Worm (Caenorhabditis elegans) whole organism, late embryonic: Measurements from ENCODE around the gene lep-2.

Experiments
- C08G9.2 ChIP-seq: sonication (generic microtip); optimal IDR thresholded peaks from 2 replicates; lab custom pipeline; 2016; ENCODE audit warnings: mild to moderate bottlenecking, missing genetic modification characterization, moderate library complexity, missing compliant biosample characterization
- C38D4.7 ChIP-seq: fragments of 200-800 bp; sonication (Bioruptor generic); optimal IDR thresholded peaks from 2 replicates; lab custom pipeline; 2018; ENCODE audit warnings: mild to moderate bottlenecking, missing genetic modification characterization, moderate library complexity, missing compliant biosample characterization
- F13H6.1 ChIP-seq: sonication (generic microtip); optimal IDR thresholded peaks from 2 replicates; lab custom pipeline; 2016; ENCODE audit warnings: missing genetic modification characterization, missing compliant biosample characterization
- T23F11.4 ChIP-seq: fragments of 200-800 bp; sonication (Bioruptor generic); optimal IDR thresholded peaks from 2 replicates; lab custom pipeline; 2018; ENCODE audit warnings: mild to moderate bottlenecking, missing genetic modification characterization, missing compliant biosample characterization
- Y22D7AL.16 ChIP-seq: sonication (generic microtip); optimal IDR thresholded peaks from 2 replicates; lab custom pipeline; 2016; ENCODE audit warnings: missing genetic modification characterization, missing compliant biosample characterization
- ceh-14 ChIP-seq: sonication (generic microtip); optimal IDR thresholded peaks from 2 replicates; lab custom pipeline; 2016; ENCODE audit warnings: missing genotype, missing genetic modification characterization, missing compliant biosample characterization
- ceh-18 ChIP-seq: sonication (generic microtip); optimal IDR thresholded peaks from 2 replicates; lab custom pipeline; 2016; ENCODE audit warnings: missing genetic modification characterization, missing compliant biosample characterization
- ceh-19 ChIP-seq: fragments of 200-800 bp; sonication (Bioruptor generic); optimal IDR thresholded peaks from 2 replicates; lab custom pipeline; 2018; ENCODE audit warnings: mild to moderate bottlenecking, missing genetic modification characterization, missing compliant biosample characterization
- ceh-2 ChIP-seq: sonication (generic microtip); optimal IDR thresholded peaks from 2 replicates; lab custom pipeline; 2016; ENCODE audit warnings: missing genotype, missing genetic modification characterization, missing compliant biosample characterization
- ceh-22 ChIP-seq: sonication (generic microtip); optimal IDR thresholded peaks from 2 replicates; lab custom pipeline; 2017; ENCODE audit warnings: missing biosample characterization, missing genetic modification characterization
- ceh-24 ChIP-seq: sonication (generic microtip); optimal IDR thresholded peaks from 2 replicates; lab custom pipeline; 2016; ENCODE audit warnings: mild to moderate bottlenecking, missing genetic modification characterization, missing compliant biosample characterization
- ceh-31 ChIP-seq: sonication (generic microtip); optimal IDR thresholded peaks from 2 replicates; lab custom pipeline; 2016; ENCODE audit warnings: missing genetic modification characterization, missing compliant biosample characterization
- ceh-34 ChIP-seq: sonication (generic microtip); optimal IDR thresholded peaks from 2 replicates; lab custom pipeline; 2016; ENCODE audit warnings: mild to moderate bottlenecking, missing genetic modification characterization, missing compliant biosample characterization
- ceh-45 ChIP-seq: fragments of 200-800 bp; sonication (Bioruptor generic); IDR thresholded peaks from 2 replicates; pipeline ENCODE4 v1.3.6; 2022; ENCODE audit warnings: missing genetic modification reagents, missing genetic modification characterization, missing compliant biosample characterization
- ceh-48 ChIP-seq: sonication (generic microtip); optimal IDR thresholded peaks from 2 replicates; lab custom pipeline; 2016; ENCODE audit warnings: missing genetic modification characterization, inconsistent platforms, missing compliant biosample characterization
- dmd-4 ChIP-seq: sonication (generic microtip); optimal IDR thresholded peaks from 2 replicates; lab custom pipeline; 2016; ENCODE audit warnings: borderline replicate concordance, missing genetic modification characterization, missing compliant biosample characterization
- elt-4 ChIP-seq: sonication (generic microtip); optimal IDR thresholded peaks from 2 replicates; lab custom pipeline; 2016; ENCODE audit warnings: missing genetic modification characterization, missing compliant biosample characterization
- ets-4 ChIP-seq: sonication (generic microtip); optimal IDR thresholded peaks from 2 replicates; lab custom pipeline; 2016; ENCODE audit warnings: missing genetic modification characterization, missing compliant biosample characterization
- hlh-15 ChIP-seq: sonication (generic microtip); optimal IDR thresholded peaks from 2 replicates; lab custom pipeline; 2016; ENCODE audit warnings: missing genetic modification characterization, missing compliant biosample characterization
- hlh-30 ChIP-seq: sonication (generic microtip); optimal IDR thresholded peaks from 2 replicates; lab custom pipeline; 2017; ENCODE audit warnings: antibody characterized with exemption, missing genetic modification characterization, missing compliant biosample characterization; ENCODE audit not compliant: insufficient read depth
- hlh-6 ChIP-seq: sonication (generic microtip); optimal IDR thresholded peaks from 2 replicates; lab custom pipeline; 2016; ENCODE audit warnings: missing genotype, missing genetic modification characterization, missing compliant biosample characterization
- hlh-8 ChIP-seq: sonication (generic microtip); optimal IDR thresholded peaks from 2 replicates; lab custom pipeline; 2016; ENCODE audit warnings: missing genotype, missing genetic modification characterization, missing compliant biosample characterization
- lim-6 ChIP-seq: sonication (generic microtip); optimal IDR thresholded peaks from 2 replicates; lab custom pipeline; 2016; ENCODE audit warnings: missing genetic modification characterization, missing compliant biosample characterization
- lin-11 ChIP-seq: fragments of 200-800 bp; sonication (Bioruptor generic); optimal IDR thresholded peaks from 2 replicates; lab custom pipeline; 2018; ENCODE audit warnings: mild to moderate bottlenecking, missing genetic modification characterization, missing compliant biosample characterization
- madf-2 ChIP-seq: sonication (generic microtip); optimal IDR thresholded peaks from 2 replicates; lab custom pipeline; 2017; ENCODE audit warnings: missing genetic modification characterization, missing compliant biosample characterization
- nfya-1 ChIP-seq: sonication (generic microtip); optimal IDR thresholded peaks from 2 replicates; lab custom pipeline; 2017; ENCODE audit warnings: missing genetic modification characterization, mild to moderate bottlenecking, missing compliant biosample characterization, antibody characterized with exemption, moderate library complexity
- nhr-11 ChIP-seq: fragments of 150-350 bp; optimal IDR thresholded peaks from 2 replicates; lab custom pipeline; 2014; ENCODE audit warnings: missing biosample characterization, missing genetic modification characterization
- npax-4 ChIP-seq: sonication (generic microtip); optimal IDR thresholded peaks from 2 replicates; lab custom pipeline; 2016; ENCODE audit warnings: missing genetic modification characterization, missing compliant biosample characterization
- pat-9 ChIP-seq: fragments of 200-800 bp; sonication (Bioruptor generic); optimal IDR thresholded peaks from 2 replicates; lab custom pipeline; 2018; ENCODE audit warnings: mild to moderate bottlenecking, missing genetic modification characterization, moderate library complexity, missing compliant biosample characterization
- pax-1 ChIP-seq: fragments of 150-350 bp; optimal IDR thresholded peaks from 2 replicates; lab custom pipeline; 2014; ENCODE audit warnings: missing biosample characterization, missing genetic modification characterization
- pha-2 ChIP-seq: sonication (generic microtip); optimal IDR thresholded peaks from 2 replicates; lab custom pipeline; 2017; ENCODE audit warnings: mild to moderate bottlenecking, missing genetic modification characterization, missing compliant biosample characterization
- pha-4 ChIP-seq: fragments of 150-350 bp; optimal IDR thresholded peaks from 2 replicates; lab custom pipeline; 2018; ENCODE audit warnings: missing biosample characterization, missing genetic modification reagents, missing genetic modification characterization
- pqm-1 ChIP-seq: sonication (generic microtip); optimal IDR thresholded peaks from 2 replicates; lab custom pipeline; 2016; ENCODE audit warnings: missing genetic modification characterization, missing compliant biosample characterization
- pros-1 ChIP-seq: fragments of 150-350 bp; optimal IDR thresholded peaks from 2 replicates; lab custom pipeline; 2014; ENCODE audit warnings: missing biosample characterization, missing genetic modification reagents, missing genetic modification characterization
- ref-2 ChIP-seq: sonication (generic microtip); optimal IDR thresholded peaks from 2 replicates; lab custom pipeline; 2016; ENCODE audit warnings: missing genetic modification characterization, missing compliant biosample characterization
- rnt-1 ChIP-seq: sonication (generic microtip); optimal IDR thresholded peaks from 2 replicates; lab custom pipeline; 2016; ENCODE audit warnings: missing genetic modification characterization, missing compliant biosample characterization
- sdc-2 ChIP-seq: sonication (generic microtip); optimal IDR thresholded peaks from 2 replicates; lab custom pipeline; 2016; ENCODE audit warnings: missing genotype, missing genetic modification characterization, missing compliant biosample characterization
- sox-4 ChIP-seq: sonication (generic microtip); optimal IDR thresholded peaks from 2 replicates; lab custom pipeline; 2017; ENCODE audit warnings: mild to moderate bottlenecking, missing genetic modification characterization, inconsistent platforms, missing compliant biosample characterization
- syd-9 ChIP-seq: sonication (generic microtip); optimal IDR thresholded peaks from 2 replicates; lab custom pipeline; 2016; ENCODE audit warnings: mild to moderate bottlenecking, missing genetic modification characterization, moderate library complexity, missing compliant biosample characterization
- tbx-2 ChIP-seq: sonication (generic microtip); optimal IDR thresholded peaks from 2 replicates; lab custom pipeline; 2016; ENCODE audit warnings: missing genetic modification characterization, missing compliant biosample characterization
- tbx-7 ChIP-seq: sonication (generic microtip); optimal IDR thresholded peaks from 2 replicates; lab custom pipeline; 2016; ENCODE audit warnings: missing genotype, missing genetic modification characterization, missing compliant biosample characterization
- unc-42 ChIP-seq: sonication (generic microtip); optimal IDR thresholded peaks from 2 replicates; lab custom pipeline; 2016; ENCODE audit warnings: missing genotype, missing genetic modification characterization, missing compliant biosample characterization
- unc-55 ChIP-seq: sonication (generic microtip); optimal IDR thresholded peaks from 2 replicates; lab custom pipeline; 2017; ENCODE audit warnings: missing biosample characterization, missing genetic modification reagents, missing genetic modification characterization
- zip-5 ChIP-seq: sonication (generic microtip); optimal IDR thresholded peaks from 2 replicates; lab custom pipeline; 2016; ENCODE audit warnings: missing genetic modification characterization, missing compliant biosample characterization
- ztf-16 ChIP-seq: sonication (generic microtip); optimal IDR thresholded peaks from 2 replicates; lab custom pipeline; 2017; ENCODE audit warnings: missing genetic modification characterization, missing compliant biosample characterization

lep-2 gene

DNA sequence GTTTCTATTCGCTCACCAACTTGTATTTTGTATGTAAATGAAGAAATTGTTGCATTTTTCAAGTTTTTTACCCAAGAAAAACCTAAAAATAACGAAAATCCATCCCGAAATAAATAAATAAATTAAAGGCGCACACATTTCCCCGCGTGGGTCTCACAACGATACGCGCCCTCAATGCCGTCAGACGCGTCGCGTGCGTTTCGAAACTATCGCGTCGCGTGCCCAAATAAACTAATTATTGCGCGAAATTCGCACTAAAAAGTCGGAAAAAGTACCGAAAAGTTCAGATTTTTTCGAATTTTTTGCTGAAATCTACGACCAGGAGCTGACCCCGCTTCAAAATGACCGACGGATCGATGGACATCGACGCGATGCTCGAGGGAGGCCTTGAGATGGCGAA lies 20.4 kb downstream of the lep-2 start, which contains the start of gene rbm-39:
Gene rbm-39 (plus strand): TSS at position 178 of the 400 bp plus-strand sequence.
- TF ChIP-seq npax-4 (tag; lab: Kevin White, UChicago) (no peak), nhr-11 (tag; lab: Kevin White, UChicago) (no peak), ceh-24 (no peak), pha-4 (no peak), ceh-18 (tag; lab: Kevin White, UChicago) (peak; percentile 22), ref-2 (tag; lab: Kevin White, UChicago) (no peak), ceh-45 (GFP tag; lab: Robert Waterston, UW) (no peak), unc-55 (GFP tag; lab: Kevin White, UChicago) (peak; percentile 49), T23F11.4 (no peak), pha-2 (tag; lab: Kevin White, UChicago) (peak; percentile 11), C08G9.2 (tag; lab: Kevin White, UChicago) (no peak), F13H6.1 (no peak), sox-4 (tag; lab: Kevin White, UChicago) (no peak), sdc-2 (tag; lab: Kevin White, UChicago) (no peak), ceh-48 (tag; lab: Kevin White, UChicago) (peak; percentile 5), ceh-2 (tag; lab: Kevin White, UChicago) (peak; percentile 18), ceh-34 (tag; lab: Kevin White, UChicago) (peak; percentile 39), unc-42 (peak; percentile 99), ceh-14 (tag; lab: Kevin White, UChicago) (peak; percentile 43), pat-9 (tag; lab: Kevin White, UChicago) (no peak), ceh-22 (tag; lab: Kevin White, UChicago) (no peak), nfya-1 (peak; percentile 64), rnt-1 (no peak), lin-11 (tag; lab: Kevin White, UChicago) (no peak), pros-1 (no peak), hlh-6 (tag; lab: Kevin White, UChicago) (no peak), ceh-31 (peak; percentile 55), ztf-16 (tag; lab: Kevin White, UChicago) (no peak), ceh-19 (no peak), syd-9 (tag; lab: Kevin White, UChicago) (no peak), tbx-2 (tag; lab: Kevin White, UChicago) (peak; percentile 43), pqm-1 (tag; lab: Kevin White, UChicago) (no peak), C38D4.7 (GFP tag; lab: Kevin White, UChicago) (no peak), hlh-30 (tag; lab: Kevin White, UChicago) (peak; percentile 83), ets-4 (tag; lab: Kevin White, UChicago) (no peak), lim-6 (no peak), elt-4 (no peak), zip-5 (tag; lab: Kevin White, UChicago) (no peak), hlh-8 (tag; lab: Kevin White, UChicago) (no peak), tbx-7 (tag; lab: Kevin White, UChicago) (no peak), madf-2 (tag; lab: Kevin White, UChicago) (peak; percentile 21), dmd-4 (tag; lab: Kevin White, UChicago) (no peak), Y22D7AL.16 (no peak), hlh-15 (no peak), pax-1 (tag; lab: Kevin White, UChicago) (peak; percentile 40)
